Worm (Caenorhabditis elegans) whole organism, young adult: Measurements from ENCODE around the gene R05H10.7.
A peak's percentile ranks its signal among the peaks of the same experiment; 100 is the strongest.

Experiments
- ets-4 ChIP-seq: fragments of 200-800 bp; sonication (Bioruptor generic); optimal IDR thresholded peaks from 2 replicates; lab custom pipeline; 2018; ENCODE audit warnings: mild to moderate bottlenecking, missing genetic modification characterization, missing compliant biosample characterization
- lin-54 ChIP-seq: fragments of 200-800 bp; sonication (Bioruptor generic); optimal IDR thresholded peaks from 2 replicates; lab custom pipeline; 2018; ENCODE audit warnings: mild to moderate bottlenecking, missing genetic modification characterization, missing compliant biosample characterization
- unc-130 ChIP-seq: sonication (generic microtip); optimal IDR thresholded peaks from 2 replicates; lab custom pipeline; 2016; ENCODE audit warnings: missing genetic modification reagents, missing genetic modification characterization, missing compliant biosample characterization
- unc-62 ChIP-seq: fragments of 150-350 bp; optimal IDR thresholded peaks from 2 replicates; lab custom pipeline; 2014; ENCODE audit warnings: missing biosample characterization, missing genetic modification reagents, missing genetic modification characterization

- TF ChIP-seq unc-130: no peak
- TF ChIP-seq unc-62 (GFP tag; lab: Kevin White, UChicago): peak; percentile 24
- no peak for TF ChIP-seq lin-54 (GFP tag; lab: Kevin White, UChicago)
- no peak for TF ChIP-seq ets-4 (GFP tag; lab: Kevin White, UChicago)
Measured at ce11 chrII:14812661-14813060, 42.7 kb upstream of the R05H10.7 start.
